Worm (Caenorhabditis elegans): ENCODE measurements around the gene sre-54.

DNA sequence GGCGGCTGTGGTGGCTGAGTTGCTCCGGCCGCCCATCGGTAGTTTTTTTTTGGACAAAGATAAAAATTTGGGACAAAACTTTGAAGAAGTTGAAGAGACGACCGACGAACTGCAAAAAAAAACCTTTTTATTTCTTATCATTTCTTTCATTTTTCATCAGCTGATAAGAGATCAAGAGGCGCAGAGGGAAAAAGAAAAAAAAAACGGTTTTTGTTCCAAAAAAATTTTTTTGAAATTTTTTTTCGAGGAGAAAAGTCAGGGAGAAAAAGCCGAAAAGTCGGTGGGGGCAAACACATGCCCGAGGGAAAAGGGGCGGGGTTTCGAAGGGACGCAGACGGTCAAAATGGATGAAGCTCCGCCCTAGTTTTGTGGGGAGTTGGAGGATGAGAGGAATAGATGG, 19.4 kb downstream of the sre-54 start, which contains the start of gene ras-1:
- no peak for TF ChIP-seq dpl-1 (GFP tag; optimal IDR thresholded peaks at IDR 0.05)
- TF ChIP-seq K11D2.4 (GFP tag; IDR thresholded peaks at IDR 0.05) = peak; percentile 74
- no peak for TF ChIP-seq nfya-1 (tag; optimal IDR thresholded peaks at IDR 0.05; ENCODE audit: borderline replicate concordance, insufficient read depth)
- TF ChIP-seq Y53G8AR.9 (GFP tag; conservative IDR thresholded peaks at IDR 0.05) = no peak
